Worm (Caenorhabditis elegans) whole organism, young adult: Measurements from ENCODE around the gene clec-55.

ENCODE experiments used
- B0019.2 ChIP-seq: fragments of 200-800 bp; sonication (Bioruptor generic); conservative IDR thresholded peaks from 2 replicates; pipeline ENCODE4 v1.3.6; 2022; ENCODE audit warnings: missing genetic modification reagents, missing genetic modification characterization, missing compliant biosample characterization
- ama-1 ChIP-seq, 3 experiments: fragments of 150-350 bp in 1 of 3; sonication (generic microtip) in 2 of 3; optimal IDR thresholded peaks; 2 replicates each; lab custom pipeline; 2014 to 2018; ENCODE audit warnings: missing biosample characterization in 2 of 3, missing genetic modification characterization in 2 of 3, missing genetic modification reagents in 2 of 3
- madf-8 ChIP-seq: fragments of 200-800 bp; sonication (Bioruptor generic); conservative IDR thresholded peaks from 2 replicates; pipeline ENCODE4 v1.3.6; 2022; ENCODE audit warnings: missing genetic modification reagents, missing genetic modification characterization, missing compliant biosample characterization
- mxl-1 ChIP-seq: sonication (generic microtip); optimal IDR thresholded peaks from 2 replicates; lab custom pipeline; 2016; ENCODE audit warnings: missing genetic modification characterization, missing compliant biosample characterization
- nfyb-1 ChIP-seq: fragments of 200-800 bp; sonication (Bioruptor generic); IDR thresholded peaks from 2 replicates; pipeline ENCODE4 v1.3.6; 2022; ENCODE audit warnings: missing genetic modification reagents, missing genetic modification characterization, missing compliant biosample characterization
- pha-4 ChIP-seq: fragments of 150-350 bp; sonication (generic microtip); optimal IDR thresholded peaks from 2 replicates; lab custom pipeline; 2014; ENCODE audit warnings: missing biosample characterization, missing genetic modification reagents, missing genetic modification characterization
- rpc-1 ChIP-seq, 2 experiments: fragments of 150-350 bp in 1 of 2; sonication (generic microtip) in 1 of 2; optimal IDR thresholded peaks; 2 replicates each; lab custom pipeline; 2014 to 2018; ENCODE audit warnings: missing biosample characterization in 1 of 2, missing genetic modification characterization in 1 of 2, missing genetic modification reagents in 1 of 2, missing genotype in 1 of 2
- tbp1 ChIP-seq: fragments of 200-800 bp; sonication (Bioruptor generic); optimal IDR thresholded peaks from 2 replicates; lab custom pipeline; 2018; ENCODE audit warnings: mild to moderate bottlenecking, missing genetic modification characterization, missing compliant biosample characterization
- zim-3 ChIP-seq: sonication (generic microtip); optimal IDR thresholded peaks from 2 replicates; lab custom pipeline; 2017; ENCODE audit warnings: mild to moderate bottlenecking, missing genetic modification characterization, moderate library complexity, missing compliant biosample characterization

- TF ChIP-seq tbp1 (GFP tag; lab: Kevin White, UChicago) (no peak), nfyb-1 (GFP tag; lab: Robert Waterston, UW) (no peak), ama-1 (optimal IDR thresholded peaks at IDR 0.05; lab: Kevin White, UChicago) (no peak), ama-1 (GFP tag; optimal IDR thresholded peaks at IDR 0.05; lab: Kevin White, UChicago) (no peak), mxl-1 (tag; lab: Kevin White, UChicago) (no peak), zim-3 (no peak), rpc-1 (optimal IDR thresholded peaks at IDR 0.05; lab: Kevin White, UChicago) (no peak), rpc-1 (tag; optimal IDR thresholded peaks at IDR 0.05; lab: Kevin White, UChicago) (no peak), B0019.2 (no peak), pha-4 (tag; lab: Kevin White, UChicago) (no peak), madf-8 (GFP tag; lab: Robert Waterston, UW) (no peak)
Measured at ce11 chrV:14505745-14506214, 26.7 kb downstream of the clec-55 start.
